Worm (Caenorhabditis elegans) whole organism, L2 larva: ENCODE results near the gene attf-4.

ENCODE experiments used
- aly-2 ChIP-seq: fragments of 150-350 bp; optimal IDR thresholded peaks from 2 replicates; lab custom pipeline; 2014; ENCODE audit warnings: missing biosample characterization, missing genetic modification characterization
- ceh-16 ChIP-seq: fragments of 150-350 bp; optimal IDR thresholded peaks from 2 replicates; lab custom pipeline; 2014; ENCODE audit warnings: missing biosample characterization, missing genetic modification characterization
- ceh-82 ChIP-seq: fragments of 150-350 bp; optimal IDR thresholded peaks from 2 replicates; lab custom pipeline; 2014; ENCODE audit warnings: missing biosample characterization, missing genetic modification characterization
- mbf-1 ChIP-seq: sonication (generic microtip); optimal IDR thresholded peaks from 2 replicates; lab custom pipeline; 2017; ENCODE audit warnings: missing biosample characterization, missing genetic modification characterization
- nhr-237 ChIP-seq: fragments of 150-350 bp; optimal IDR thresholded peaks from 2 replicates; lab custom pipeline; 2014; ENCODE audit warnings: missing biosample characterization, missing genetic modification characterization
- nhr-77 ChIP-seq: fragments of 150-350 bp; optimal IDR thresholded peaks from 2 replicates; lab custom pipeline; 2014; ENCODE audit warnings: missing biosample characterization, missing genetic modification characterization
- peb-1 ChIP-seq: fragments of 150-350 bp; optimal IDR thresholded peaks from 2 replicates; lab custom pipeline; 2014; ENCODE audit warnings: missing biosample characterization, missing genetic modification characterization
- skn-1 ChIP-seq: sonication (generic microtip); optimal IDR thresholded peaks from 2 replicates; lab custom pipeline; 2017; ENCODE audit warnings: missing biosample characterization, missing genetic modification characterization
- zag-1 ChIP-seq: fragments of 150-350 bp; optimal IDR thresholded peaks from 2 replicates; lab custom pipeline; 2014; ENCODE audit warnings: missing biosample characterization, missing genetic modification characterization
- ztf-11 ChIP-seq: sonication (generic microtip); optimal IDR thresholded peaks from 2 replicates; lab custom pipeline; 2017; ENCODE audit warnings: missing biosample characterization, missing genetic modification characterization

DNA sequence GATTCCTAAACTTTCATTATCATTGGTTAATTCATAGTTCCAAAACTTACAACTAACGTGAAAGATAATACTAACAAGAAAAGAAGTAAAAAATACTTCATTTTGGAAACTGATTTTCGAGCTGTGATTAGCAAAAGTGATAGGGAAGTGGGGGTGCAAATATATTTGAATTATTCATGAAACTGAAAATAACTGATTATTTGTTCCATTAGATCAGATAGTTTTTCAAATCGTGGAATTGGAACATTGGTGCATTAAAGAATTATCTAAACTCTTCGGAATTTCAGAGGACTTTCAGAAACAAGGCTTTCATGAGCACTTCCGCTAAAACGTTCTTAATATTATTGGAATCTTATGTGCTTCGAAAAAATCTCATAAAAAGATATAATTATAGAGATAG lies 24.7 kb upstream of the attf-4 start, which contains the start of gene F40H6.5:
- TF ChIP-seq ceh-16 (no peak), aly-2 (tag; lab: Kevin White, UChicago) (no peak), nhr-237 (no peak), skn-1 (tag; lab: Kevin White, UChicago) (no peak), ztf-11 (tag; lab: Kevin White, UChicago) (no peak), peb-1 (tag; lab: Kevin White, UChicago) (no peak), mbf-1 (no peak), zag-1 (tag; lab: Kevin White, UChicago) (no peak), nhr-77 (tag; lab: Kevin White, UChicago) (no peak), ceh-82 (tag; lab: Kevin White, UChicago) (no peak)
